Worm (Caenorhabditis elegans): Measurements from ENCODE around the gene nspa-9.

DNA sequence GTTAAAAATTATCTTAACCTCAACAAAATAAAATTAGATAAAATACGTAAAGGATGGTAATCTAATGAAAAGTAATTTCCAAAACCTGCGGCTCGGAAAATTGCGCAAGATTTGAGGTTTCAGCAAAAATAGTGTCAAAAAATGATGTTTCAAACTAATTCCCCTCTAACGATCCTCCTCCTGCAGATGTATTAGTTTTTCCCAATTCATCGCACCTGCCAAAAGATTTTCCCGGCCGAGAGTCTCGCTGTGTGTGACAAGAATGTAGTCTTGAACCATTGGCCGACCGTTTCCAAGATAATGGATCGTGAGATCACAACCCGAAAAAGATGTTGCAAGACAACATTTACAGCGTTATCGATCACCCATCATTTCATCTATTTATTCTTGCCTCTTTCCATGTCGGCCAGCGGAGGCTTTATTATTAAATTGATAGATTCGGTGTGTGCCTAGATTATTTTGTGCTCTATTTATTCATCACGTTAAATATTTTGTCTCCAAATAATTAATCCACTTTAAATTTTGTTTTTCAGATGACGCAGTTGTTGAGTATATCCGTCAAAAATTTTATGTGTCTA is 48.7 kb upstream of the nspa-9 start, which contains the start of the genes C44C10.10 and C44C10.5:
- no peak for TF ChIP-seq pqm-1 (tag; optimal IDR thresholded peaks at IDR 0.05)
- no peak for TF ChIP-seq snpc-4 (tag; optimal IDR thresholded peaks at IDR 0.05)
- TF ChIP-seq skn-1 (tag; optimal IDR thresholded peaks at IDR 0.05), result no peak
- TF ChIP-seq nhr-76 (tag; optimal IDR thresholded peaks at IDR 0.05), result no peak
- TF ChIP-seq fkh-10 (GFP tag; optimal IDR thresholded peaks at IDR 0.05), result no peak
- TF ChIP-seq aly-2 (tag; optimal IDR thresholded peaks at IDR 0.05), result no peak
